Fruit fly (Drosophila melanogaster) whole organism, adult: ENCODE data around the gene Axs.

ENCODE experiments used
- CG11617 ChIP-seq: fragments of 200-800 bp; sonication (Bioruptor generic); optimal IDR thresholded peaks from 2 replicates; lab custom pipeline; 2017; ENCODE audit warnings: mild to moderate bottlenecking, missing biosample characterization, missing genetic modification reagents, missing genetic modification characterization
- CG14711 ChIP-seq: fragments of 200-800 bp; sonication (Bioruptor generic); optimal IDR thresholded peaks from 2 replicates; lab custom pipeline; 2018; ENCODE audit warnings: missing biosample characterization, mild to moderate bottlenecking, missing genetic modification characterization, moderate library complexity
- CG1620 ChIP-seq: fragments of 200-800 bp; sonication (Bioruptor generic); optimal IDR thresholded peaks from 2 replicates; lab custom pipeline; 2016; ENCODE audit warnings: missing biosample characterization, missing genetic modification characterization
- Hr96 ChIP-seq: fragments of 200-800 bp; sonication (Bioruptor generic); optimal IDR thresholded peaks from 2 replicates; lab custom pipeline; 2016; ENCODE audit warnings: missing biosample characterization, missing genetic modification characterization
- Mnt ChIP-seq: fragments of 200-800 bp; sonication (Bioruptor generic); optimal IDR thresholded peaks from 2 replicates; lab custom pipeline; 2016; ENCODE audit warnings: missing biosample characterization, mild to moderate bottlenecking, missing genetic modification characterization
- cnc ChIP-seq, 2 experiments: fragments of >200 bp; optimal IDR thresholded peaks; 2 replicates each; lab custom pipeline; 2017
- kay ChIP-seq: fragments of 200-800 bp; sonication (Bioruptor generic); peaks from one replicate; lab custom pipeline; 2016; ENCODE audit warnings: missing biosample characterization, missing genetic modification characterization, borderline replicate concordance
- ovo ChIP-seq: fragments of 200-800 bp; sonication (Bioruptor generic); optimal IDR thresholded peaks from 2 replicates; lab custom pipeline; 2016; ENCODE audit warnings: missing biosample characterization, missing genetic modification characterization
- toe ChIP-seq: fragments of 200-800 bp; sonication (Bioruptor generic); optimal IDR thresholded peaks from 2 replicates; lab custom pipeline; 2016; ENCODE audit warnings: missing biosample characterization, missing genetic modification characterization

dm6 chrX:16701941-16702340 lies 18.2 kb upstream of the Axs start, which contains the start of gene sphe:
- TF ChIP-seq ovo (GFP tag; lab: Kevin White, UChicago) = no peak
- TF ChIP-seq cnc (optimal IDR thresholded peaks at IDR 0.05; lab: Kevin White, UChicago) = no peak
- TF ChIP-seq CG11617 (GFP tag; lab: Kevin White, UChicago) = no peak
- no peak for TF ChIP-seq CG14711 (tag; lab: Kevin White, UChicago)
- TF ChIP-seq toe (GFP tag; lab: Kevin White, UChicago) = no peak
- peak; percentile 69 for TF ChIP-seq kay (GFP tag; lab: Kevin White, UChicago)
- peak; percentile 5 for TF ChIP-seq Mnt
- no peak for TF ChIP-seq CG1620 (GFP tag; lab: Kevin White, UChicago)
- no peak for TF ChIP-seq Hr96
